Fruit fly (Drosophila melanogaster): ENCODE results near the gene IFT52.

DNA sequence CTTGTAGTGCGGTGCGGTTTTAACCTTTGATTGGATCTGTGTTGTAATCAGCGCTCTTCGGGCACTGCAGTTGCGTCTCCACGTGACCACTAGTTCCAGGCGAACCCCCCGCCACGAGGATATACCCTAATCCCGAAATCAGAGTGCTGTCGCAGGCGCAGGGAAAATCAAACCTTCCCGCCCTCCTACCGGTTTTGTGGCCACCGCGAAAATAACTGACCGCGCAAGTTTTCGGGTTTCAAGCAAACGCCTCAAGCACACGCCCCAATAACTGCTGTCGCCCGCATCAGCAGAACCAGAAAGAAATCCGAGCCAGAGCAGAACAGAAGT lies 5.0 kb upstream of the IFT52 start:
- no peak for TF ChIP-seq Sox102F (GFP tag; optimal IDR thresholded peaks at IDR 0.05)
- no peak for TF ChIP-seq fd85E (GFP tag; optimal IDR thresholded peaks at IDR 0.05)
- no peak for TF ChIP-seq CG3032 (tag; optimal IDR thresholded peaks at IDR 0.05)
- no peak for TF ChIP-seq Hr39 (GFP tag; optimal IDR thresholded peaks at IDR 0.05)
- no peak for TF ChIP-seq lz (GFP tag; optimal IDR thresholded peaks at IDR 0.05)
- no peak for TF ChIP-seq Eip93F (GFP tag; optimal IDR thresholded peaks at IDR 0.05)
- TF ChIP-seq CG10631 (GFP tag; optimal IDR thresholded peaks at IDR 0.05): no peak

Data from whole organism, prepupa.